Fruit fly (Drosophila melanogaster): Measurements from ENCODE around the gene sov.
A peak's percentile ranks its signal among the peaks of the same experiment; 100 is the strongest.

Gene sov

dm6 chrX:6744088-6744487 is 12.0 kb upstream of the sov start, which contains the start of gene RpL17 (continued):
- TF ChIP-seq CG31388 (GFP tag; optimal IDR thresholded peaks at IDR 0.05), result no peak
- peak; percentile 71 for TF ChIP-seq salm (tag; optimal IDR thresholded peaks at IDR 0.05)
- TF ChIP-seq ATbp (GFP tag; optimal IDR thresholded peaks at IDR 0.05), result peak; percentile 84
- peak; percentile 81 for TF ChIP-seq fd64A (GFP tag; optimal IDR thresholded peaks at IDR 0.05)
- peak; percentile 83 for TF ChIP-seq CG10209 (GFP tag; optimal IDR thresholded peaks at IDR 0.05)
- TF ChIP-seq E2f2 (GFP tag; IDR thresholded peaks at IDR 0.05), result peak; percentile 65
- peak; percentile 81; the same call in 2 of the 3 replicates for TF ChIP-seq CG6175 (GFP tag; IDR thresholded peaks at IDR 0.05)
- 0 out of 2 replicates have a peak, but pooled peaks have one; percentile 42 for TF ChIP-seq bbx (GFP tag; IDR thresholded peaks at IDR 0.05; ENCODE audit: partially characterized antibody)
- TF ChIP-seq CG10321 (GFP tag; IDR thresholded peaks at IDR 0.05), result peak; percentile 69; the same call in 1 of the 2 replicates
- TF ChIP-seq pita (GFP tag; optimal IDR thresholded peaks at IDR 0.05), result peak; percentile 89
- TF ChIP-seq HHEX (GFP tag; optimal IDR thresholded peaks at IDR 0.05), result peak; percentile 84
- TF ChIP-seq sens (GFP tag), result peak; percentile 96
- TF ChIP-seq oc (tag; optimal IDR thresholded peaks at IDR 0.05), result peak; percentile 73
- peak; percentile 73 for TF ChIP-seq slou (GFP tag; optimal IDR thresholded peaks at IDR 0.05)
- TF ChIP-seq schlank (tag; optimal IDR thresholded peaks at IDR 0.05), result peak; percentile 90
- peak; percentile 99 for TF ChIP-seq Ets65A (GFP tag)
- peak; percentile 85 for TF ChIP-seq Camta (GFP tag; optimal IDR thresholded peaks at IDR 0.05)
- no peak for TF ChIP-seq aop (GFP tag; IDR thresholded peaks at IDR 0.05)
- TF ChIP-seq tup (GFP tag; optimal IDR thresholded peaks at IDR 0.05), result peak; percentile 53
- no peak for TF ChIP-seq corto (GFP tag; optimal IDR thresholded peaks at IDR 0.05)
- TF ChIP-seq Doc3 (GFP tag; IDR thresholded peaks at IDR 0.05; ENCODE audit: partially characterized antibody), result no peak
- TF ChIP-seq NC2α (GFP tag; optimal IDR thresholded peaks at IDR 0.05), result peak; percentile 79
- TF ChIP-seq HLHmδ (GFP tag; optimal IDR thresholded peaks at IDR 0.05), result peak; percentile 26
- TF ChIP-seq CG1602 (GFP tag; optimal IDR thresholded peaks at IDR 0.05), result peak; percentile 65
- peak; percentile 51 for TF ChIP-seq CG8924 (tag; optimal IDR thresholded peaks at IDR 0.05)
- TF ChIP-seq Dad (GFP tag; optimal IDR thresholded peaks at IDR 0.05), result peak; percentile 88
- peak; percentile 92 for TF ChIP-seq CG18619 (GFP tag; optimal IDR thresholded peaks at IDR 0.05)
- TF ChIP-seq CG11560 (tag; IDR thresholded peaks at IDR 0.05), result peak; percentile 51; the same call in 2 of the 3 replicates
- TF ChIP-seq CG14965 (GFP tag; optimal IDR thresholded peaks at IDR 0.05; ENCODE audit: borderline replicate concordance), result peak; percentile 6
- TF ChIP-seq ac (GFP tag; optimal IDR thresholded peaks at IDR 0.05), result peak; percentile 81
- peak; percentile 81 for TF ChIP-seq CG14014 (GFP tag; IDR thresholded peaks at IDR 0.05)
- peak; percentile 90 for TF ChIP-seq ken (GFP tag; IDR thresholded peaks at IDR 0.05)
- peak; percentile 84 for TF ChIP-seq ranshi (GFP tag; IDR thresholded peaks at IDR 0.05)
- TF ChIP-seq zf30C (GFP tag; optimal IDR thresholded peaks at IDR 0.05), result peak; percentile 48
- peak; percentile 55 for TF ChIP-seq CG32767 (GFP tag; IDR thresholded peaks at IDR 0.05)
- peak in 1 of 2 experiments; percentile 75 for TF ChIP-seq insv (GFP tag; optimal IDR thresholded peaks at IDR 0.05)
- no peak for TF ChIP-seq ham (GFP tag; IDR thresholded peaks at IDR 0.05)
- TF ChIP-seq CG10366 (GFP tag; IDR thresholded peaks at IDR 0.05), result peak; percentile 68
- peak; percentile 98 for TF ChIP-seq ci (GFP tag; IDR thresholded peaks at IDR 0.05)
- peak; percentile 12 for TF ChIP-seq CG10565 (GFP tag; optimal IDR thresholded peaks at IDR 0.05)
- peak; percentile 51 for TF ChIP-seq Fer2 (tag; optimal IDR thresholded peaks at IDR 0.05)
- TF ChIP-seq Hsf (GFP tag; optimal IDR thresholded peaks at IDR 0.05), result peak; percentile 77
- peak; percentile 82 for TF ChIP-seq Hand (GFP tag; optimal IDR thresholded peaks at IDR 0.05)
- peak; percentile 31 for TF ChIP-seq CG18476 (GFP tag; optimal IDR thresholded peaks at IDR 0.05)
- peak; percentile 62 for TF ChIP-seq CG6254 (GFP tag; optimal IDR thresholded peaks at IDR 0.05)
- TF ChIP-seq sc (optimal IDR thresholded peaks at IDR 0.05), result no peak
- TF ChIP-seq sc (GFP tag; optimal IDR thresholded peaks at IDR 0.05), result peak; percentile 45
- TF ChIP-seq CG11085 (GFP tag; IDR thresholded peaks at IDR 0.05), result peak; percentile 80
- peak; percentile 74 for TF ChIP-seq fd102C (GFP tag; optimal IDR thresholded peaks at IDR 0.05)
- TF ChIP-seq CG6272 (GFP tag; IDR thresholded peaks at IDR 0.05), result peak; percentile 71; the same call in 1 of the 2 replicates
- peak; percentile 77 for TF ChIP-seq CG7839 (tag; optimal IDR thresholded peaks at IDR 0.05)
